Fruit fly (Drosophila melanogaster): ENCODE measurements around the gene kirre.

kirre gene

DNA sequence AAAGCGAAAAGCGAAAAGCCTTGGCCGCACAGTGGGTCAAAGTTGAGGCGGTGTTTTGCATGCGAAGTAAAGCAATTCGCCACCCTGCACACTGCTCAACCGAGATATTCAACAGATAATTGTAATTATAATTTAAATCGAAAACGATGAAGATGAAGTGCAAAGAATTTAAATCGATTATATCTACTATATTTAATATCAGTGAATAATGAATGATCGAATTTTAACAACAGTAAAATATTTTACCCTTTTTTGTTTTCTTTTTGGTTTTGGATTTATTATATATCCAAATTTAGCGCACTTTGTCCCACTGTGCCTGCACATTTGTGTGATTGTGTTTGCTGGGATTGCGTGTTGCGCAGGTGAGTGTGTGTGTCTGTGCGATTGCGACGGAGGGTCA lies 47.1 kb downstream of the kirre start (continued):
- TF ChIP-seq CG10669 (GFP tag; optimal IDR thresholded peaks at IDR 0.05) (peak; percentile 93), OdsH (GFP tag; optimal IDR thresholded peaks at IDR 0.05) (peak; percentile 91), CG8319 (GFP tag; optimal IDR thresholded peaks at IDR 0.05) (peak; percentile 91), pdm3 (GFP tag; optimal IDR thresholded peaks at IDR 0.05) (peak; percentile 92), CG6854 (GFP tag; optimal IDR thresholded peaks at IDR 0.05) (peak; percentile 87), topi (GFP tag; optimal IDR thresholded peaks at IDR 0.05) (peak; percentile 96), Met (GFP tag; optimal IDR thresholded peaks at IDR 0.05) (peak; percentile 92), Ets96B (tag; optimal IDR thresholded peaks at IDR 0.05) (peak; percentile 92), Sox14 (GFP tag; optimal IDR thresholded peaks at IDR 0.05) (peak; percentile 91), CG1621 (tag; optimal IDR thresholded peaks at IDR 0.05) (peak; percentile 91), fd85E (GFP tag; optimal IDR thresholded peaks at IDR 0.05) (peak; percentile 70), CG6276 (GFP tag; optimal IDR thresholded peaks at IDR 0.05) (peak; percentile 88), dsx (GFP tag; optimal IDR thresholded peaks at IDR 0.05; ENCODE audit: poor library complexity, severe bottlenecking) (peak; percentile 87), CG8632 (GFP tag; optimal IDR thresholded peaks at IDR 0.05) (peak; percentile 92), Blimp-1 (GFP tag; optimal IDR thresholded peaks at IDR 0.05) (peak; percentile 87), acj6 (GFP tag; optimal IDR thresholded peaks at IDR 0.05) (peak; percentile 92), CG15336 (GFP tag; IDR thresholded peaks at IDR 0.05) (peak; percentile 95), CG31627 (GFP tag; optimal IDR thresholded peaks at IDR 0.05) (peak; percentile 87)

DNA sequence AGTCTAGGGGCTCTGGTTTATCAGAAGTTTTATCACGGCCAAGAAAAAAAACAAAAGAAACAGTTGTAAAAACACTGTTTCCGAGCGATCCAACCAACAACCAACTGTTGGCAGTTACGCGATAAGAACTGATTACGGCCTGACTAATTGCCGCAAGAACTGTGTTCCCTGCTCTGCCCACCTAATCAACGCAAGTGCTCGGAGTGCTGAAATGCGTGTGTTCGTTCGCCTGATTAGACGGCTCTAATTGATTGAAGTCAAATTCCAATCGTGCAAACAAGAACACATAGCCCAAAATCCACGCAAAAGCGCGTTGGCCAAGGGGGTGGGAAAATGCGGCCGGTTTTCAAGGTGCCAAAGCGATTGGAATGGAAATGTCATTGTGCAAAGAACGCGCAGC lies 47.7 kb downstream of the kirre start:
- TF ChIP-seq cyc (GFP tag; optimal IDR thresholded peaks at IDR 0.05): no peak
- no peak for TF ChIP-seq CG7368 (GFP tag; optimal IDR thresholded peaks at IDR 0.05)
- no peak for TF ChIP-seq CG10669 (GFP tag; optimal IDR thresholded peaks at IDR 0.05)
- TF ChIP-seq CG8319 (GFP tag; optimal IDR thresholded peaks at IDR 0.05): no peak
- TF ChIP-seq CG10631 (GFP tag; optimal IDR thresholded peaks at IDR 0.05): no peak
- no peak for TF ChIP-seq CG8119 (GFP tag; IDR thresholded peaks at IDR 0.05)
- TF ChIP-seq CG15336 (GFP tag; IDR thresholded peaks at IDR 0.05): no peak
- TF ChIP-seq Ets96B (tag; optimal IDR thresholded peaks at IDR 0.05): no peak
- no peak for TF ChIP-seq CG31627 (GFP tag; optimal IDR thresholded peaks at IDR 0.05)
- TF ChIP-seq acj6 (GFP tag; optimal IDR thresholded peaks at IDR 0.05): no peak
- no peak for TF ChIP-seq CG4318 (GFP tag; optimal IDR thresholded peaks at IDR 0.05)
- no peak for TF ChIP-seq svp (GFP tag)
- TF ChIP-seq CG6808 (GFP tag; optimal IDR thresholded peaks at IDR 0.05): no peak
- no peak for TF ChIP-seq Eip93F (GFP tag; optimal IDR thresholded peaks at IDR 0.05)
- TF ChIP-seq CG11294 (GFP tag; IDR thresholded peaks at IDR 0.05): no peak
- no peak for TF ChIP-seq eg (GFP tag; IDR thresholded peaks at IDR 0.05)
- TF ChIP-seq achi (GFP tag; optimal IDR thresholded peaks at IDR 0.05): no peak
- TF ChIP-seq CG8632 (GFP tag; optimal IDR thresholded peaks at IDR 0.05): no peak

DNA sequence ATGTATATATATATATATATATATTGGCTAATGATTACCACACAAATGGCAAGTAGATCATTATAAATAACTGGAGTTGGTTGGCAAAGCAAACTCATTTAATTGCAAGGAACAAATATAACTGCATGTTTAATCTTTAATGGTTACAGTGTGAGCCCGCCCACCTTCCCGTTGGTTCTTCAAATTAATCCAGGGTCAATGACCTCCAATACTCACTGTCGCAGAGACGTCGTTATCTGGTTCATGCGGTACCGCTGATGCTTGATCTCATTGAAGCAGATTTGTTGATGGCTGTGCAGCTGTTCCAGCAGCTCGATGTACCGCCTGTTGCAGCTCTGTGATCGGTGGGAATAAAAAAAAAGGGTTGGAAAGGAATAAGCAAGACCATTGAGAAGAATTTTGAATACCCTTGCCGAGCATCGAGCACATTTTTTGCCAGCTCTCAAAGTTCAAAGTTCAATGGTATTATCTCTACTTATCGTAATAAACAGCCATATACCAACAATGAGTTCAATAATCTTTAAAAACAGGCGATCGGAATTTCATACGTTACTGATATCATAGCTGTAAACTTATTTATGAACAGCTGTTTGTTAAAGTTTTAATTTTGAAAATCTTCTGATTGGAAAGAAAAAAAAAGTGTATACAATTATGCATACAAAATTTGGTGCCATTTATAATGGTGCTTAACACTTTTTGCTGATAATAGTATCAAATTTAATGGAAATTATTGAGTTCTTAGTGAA lies 48.3 kb downstream of the kirre start:
- TF ChIP-seq CG6808 (GFP tag; optimal IDR thresholded peaks at IDR 0.05) (peak; percentile 47), Eip75B (GFP tag; optimal IDR thresholded peaks at IDR 0.05) (peak; percentile 60), topi (GFP tag; optimal IDR thresholded peaks at IDR 0.05) (peak; percentile 78), fkh (GFP tag; optimal IDR thresholded peaks at IDR 0.05) (no peak), CG3919 (GFP tag; optimal IDR thresholded peaks at IDR 0.05) (peak; percentile 52), eg (GFP tag; IDR thresholded peaks at IDR 0.05) (no peak), dac (GFP tag; optimal IDR thresholded peaks at IDR 0.05) (no peak), Eip93F (GFP tag; optimal IDR thresholded peaks at IDR 0.05) (no peak), CG34406 (GFP tag; optimal IDR thresholded peaks at IDR 0.05) (peak; percentile 44), CG8632 (GFP tag; optimal IDR thresholded peaks at IDR 0.05) (peak; percentile 56), Hr38 (GFP tag; optimal IDR thresholded peaks at IDR 0.05) (no peak), CG16779 (tag; optimal IDR thresholded peaks at IDR 0.05) (no peak), fd59A (GFP tag; optimal IDR thresholded peaks at IDR 0.05) (peak; percentile 8), Lpt (GFP tag; optimal IDR thresholded peaks at IDR 0.05) (no peak), spab (GFP tag; optimal IDR thresholded peaks at IDR 0.05) (peak; percentile 45), lz (GFP tag; optimal IDR thresholded peaks at IDR 0.05) (peak; percentile 64), svp (GFP tag) (peak; percentile 90), CG3032 (tag; optimal IDR thresholded peaks at IDR 0.05) (peak; percentile 30), CG31627 (GFP tag; optimal IDR thresholded peaks at IDR 0.05) (peak; percentile 46), pdm3 (GFP tag; optimal IDR thresholded peaks at IDR 0.05) (peak; percentile 70), CG6163 (GFP tag; IDR thresholded peaks at IDR 0.05) (no peak), Met (GFP tag; optimal IDR thresholded peaks at IDR 0.05) (peak; percentile 58), ss (GFP tag; optimal IDR thresholded peaks at IDR 0.05) (peak in 1 of 2 experiments; percentile 30), acj6 (GFP tag; optimal IDR thresholded peaks at IDR 0.05) (peak; percentile 54), CG1621 (tag; optimal IDR thresholded peaks at IDR 0.05) (no peak), cyc (GFP tag; optimal IDR thresholded peaks at IDR 0.05) (peak; percentile 62), OdsH (GFP tag; optimal IDR thresholded peaks at IDR 0.05) (peak; percentile 59), CG6854 (GFP tag; optimal IDR thresholded peaks at IDR 0.05) (no peak), Ets96B (tag; optimal IDR thresholded peaks at IDR 0.05) (peak; percentile 26), CG11762 (GFP tag; optimal IDR thresholded peaks at IDR 0.05; ENCODE audit: insufficient read depth) (peak; percentile 28)

All from whole organism, prepupa.